Fruit fly (Drosophila melanogaster): ENCODE data around the gene CG9519.

The CG9519 gene

dm6 chrX:14846116-14846614, 10.0 kb downstream of the CG9519 start (continued):
- 0 out of 4 replicates have a peak, but pooled peaks have one; percentile 60 for TF ChIP-seq chinmo (GFP tag; IDR thresholded peaks at IDR 0.05; ENCODE audit: partially characterized antibody)
- peak; percentile 12 for TF ChIP-seq Spps (tag; optimal IDR thresholded peaks at IDR 0.05)
- TF ChIP-seq Neu2 (GFP tag; optimal IDR thresholded peaks at IDR 0.05; ENCODE audit: borderline replicate concordance), result no peak
- TF ChIP-seq Hr78 (GFP tag; optimal IDR thresholded peaks at IDR 0.05), result peak in 1 of 2 experiments; percentile 82

- TF ChIP-seq D19B (GFP tag; optimal IDR thresholded peaks at IDR 0.05), result peak; percentile 28
- no peak for TF ChIP-seq Aef1 (GFP tag; IDR thresholded peaks at IDR 0.05)
Observed at dm6 chrX:14844657-14845056, 11.5 kb downstream of the CG9519 start, which contains the start of gene CG12539. Gene CG12539 (minus strand): TSS chrX:14844757.

- TF ChIP-seq B-H2 (GFP tag; optimal IDR thresholded peaks at IDR 0.05) (no peak), CG6813 (GFP tag; optimal IDR thresholded peaks at IDR 0.05) (no peak), Ets97D (GFP tag; optimal IDR thresholded peaks at IDR 0.05) (peak; percentile 47), CG8290 (GFP tag; optimal IDR thresholded peaks at IDR 0.05) (no peak), CG8290 (tag; optimal IDR thresholded peaks at IDR 0.05) (peak in 1 of 2 experiments; percentile 9), sqz (GFP tag; optimal IDR thresholded peaks at IDR 0.05) (no peak), CG10543 (GFP tag; optimal IDR thresholded peaks at IDR 0.05) (no peak), trem (tag; optimal IDR thresholded peaks at IDR 0.05) (no peak), Hey (tag; optimal IDR thresholded peaks at IDR 0.05) (no peak), CG11093 (GFP tag; IDR thresholded peaks at IDR 0.05) (no peak), CG6689 (GFP tag; IDR thresholded peaks at IDR 0.05) (no peak), Sox102F (GFP tag; optimal IDR thresholded peaks at IDR 0.05) (peak; percentile 21), CG31441 (GFP tag; IDR thresholded peaks at IDR 0.05) (0 out of 2 replicates have a peak, but pooled peaks have one; percentile 10), Usf (GFP tag; optimal IDR thresholded peaks at IDR 0.05) (no peak), bab2 (GFP tag; optimal IDR thresholded peaks at IDR 0.05) (no peak), tap (tag; optimal IDR thresholded peaks at IDR 0.05) (no peak), row (GFP tag; IDR thresholded peaks at IDR 0.05) (peak; percentile 28; the same call in 2 of the 3 replicates), Side (GFP tag; optimal IDR thresholded peaks at IDR 0.05) (no peak), corto (GFP tag; optimal IDR thresholded peaks at IDR 0.05) (no peak), Hmr (GFP tag; optimal IDR thresholded peaks at IDR 0.05) (peak; percentile 28), seq (GFP tag; IDR thresholded peaks at IDR 0.05) (peak; percentile 62; the same call in 1 of the 2 replicates), C15 (GFP tag; IDR thresholded peaks at IDR 0.05) (no peak), ham (GFP tag; IDR thresholded peaks at IDR 0.05) (no peak), Bteb2 (GFP tag; optimal IDR thresholded peaks at IDR 0.05) (no peak), Hand (GFP tag; optimal IDR thresholded peaks at IDR 0.05) (no peak), sob (GFP tag; IDR thresholded peaks at IDR 0.05) (0 out of 2 replicates have a peak, but pooled peaks have one; percentile 15), Ets65A (GFP tag) (no peak), CG10654 (GFP tag; optimal IDR thresholded peaks at IDR 0.05) (no peak), CG18619 (GFP tag; optimal IDR thresholded peaks at IDR 0.05) (no peak), CG12236 (GFP tag; optimal IDR thresholded peaks at IDR 0.05) (no peak), gem (tag; optimal IDR thresholded peaks at IDR 0.05) (peak; percentile 5), YL-1 (GFP tag; optimal IDR thresholded peaks at IDR 0.05) (no peak), insv (GFP tag; optimal IDR thresholded peaks at IDR 0.05) (no peak), CG2678 (tag; optimal IDR thresholded peaks at IDR 0.05) (peak; percentile 8), dmrt11E (tag; optimal IDR thresholded peaks at IDR 0.05) (no peak), Nf-YC (tag; optimal IDR thresholded peaks at IDR 0.05) (no peak), CG7928 (GFP tag; optimal IDR thresholded peaks at IDR 0.05) (peak; percentile 24), CG2116 (GFP tag; optimal IDR thresholded peaks at IDR 0.05) (peak; percentile 8), CG3726 (GFP tag; IDR thresholded peaks at IDR 0.05) (no peak), onecut (GFP tag; IDR thresholded peaks at IDR 0.05) (peak; percentile 44)
Observed at dm6 chrX:14841893-14842505, 14.2 kb downstream of the CG9519 start.

Measured in whole organism, embryonic.